Fruit fly (Drosophila melanogaster) whole organism, embryonic: ENCODE results near the gene Tis11.
A peak's percentile ranks its signal among the peaks of the same experiment; 100 is the strongest.

Source experiments
- Atf6 ChIP-seq: fragments of 200-800 bp; sonication (Bioruptor generic); IDR thresholded peaks from 2 replicates; pipeline ENCODE4 v1.3.6; 2022; ENCODE audit warnings: missing biosample characterization, missing genetic modification characterization
- Blimp-1 ChIP-seq: fragments of 200-800 bp; sonication (Bioruptor generic); optimal IDR thresholded peaks from 3 replicates; lab custom pipeline; 2018; ENCODE audit warnings: missing biosample characterization, missing genetic modification characterization, mild to moderate bottlenecking, moderate library complexity, missing genetic modification reagents
- CG10209 ChIP-seq: fragments of 200-800 bp; sonication (Bioruptor generic); optimal IDR thresholded peaks from 3 replicates; lab custom pipeline; 2017; ENCODE audit warnings: missing biosample characterization, mild to moderate bottlenecking, missing genetic modification characterization, missing genetic modification reagents
- CG10979 ChIP-seq: fragments of 200-800 bp; sonication (Bioruptor generic); optimal IDR thresholded peaks from 2 replicates; lab custom pipeline; 2018; ENCODE audit warnings: missing biosample characterization, mild to moderate bottlenecking, missing genetic modification characterization, moderate library complexity
- CG12071 ChIP-seq: fragments of 200-800 bp; sonication (Bioruptor generic); optimal IDR thresholded peaks from 3 replicates; lab custom pipeline; 2018; ENCODE audit warnings: missing biosample characterization, mild to moderate bottlenecking, missing genetic modification characterization
- CG13894 ChIP-seq: fragments of 200-800 bp; sonication (Bioruptor generic); optimal IDR thresholded peaks from 3 replicates; lab custom pipeline; 2018; ENCODE audit warnings: missing biosample characterization, mild to moderate bottlenecking, missing genetic modification characterization, moderate library complexity
- CG15073 ChIP-seq: fragments of 200-800 bp; sonication (Bioruptor generic); optimal IDR thresholded peaks from 2 replicates; lab custom pipeline; 2016; ENCODE audit warnings: missing biosample characterization, missing genetic modification characterization
- CG1647 ChIP-seq: fragments of 200-800 bp; sonication (Bioruptor generic); optimal IDR thresholded peaks from 3 replicates; lab custom pipeline; 2016; ENCODE audit warnings: missing biosample characterization, missing genetic modification characterization
- CG17361 ChIP-seq: fragments of 200-800 bp; sonication (Bioruptor generic); IDR thresholded peaks from 3 replicates; pipeline ENCODE4 v1.3.6; 2022; ENCODE audit warnings: missing biosample characterization, missing genetic modification characterization
- CG17912 ChIP-seq: fragments of 200-800 bp; sonication (Bioruptor generic); optimal IDR thresholded peaks from 2 replicates; lab custom pipeline; 2018; ENCODE audit warnings: missing biosample characterization, mild to moderate bottlenecking, missing genetic modification characterization
- CG2129 ChIP-seq: fragments of 200-800 bp; sonication (Bioruptor generic); IDR thresholded peaks from 2 replicates; pipeline ENCODE4 v1.3.6; 2022; ENCODE audit warnings: missing biosample characterization, missing genetic modification characterization; ENCODE audit not compliant: partially characterized antibody
- CG2712 ChIP-seq: fragments of 200-800 bp; optimal IDR thresholded peaks from 3 replicates; lab custom pipeline; 2019; ENCODE audit warnings: missing biosample characterization, mild to moderate bottlenecking, missing genetic modification characterization, moderate library complexity
- CG34376 ChIP-seq: fragments of 200-800 bp; sonication (Bioruptor generic); optimal IDR thresholded peaks from 2 replicates; lab custom pipeline; 2018; ENCODE audit warnings: missing biosample characterization, mild to moderate bottlenecking, missing genetic modification characterization
- CG6689 ChIP-seq: fragments of 200-800 bp; sonication (Bioruptor generic); IDR thresholded peaks from 2 replicates; pipeline ENCODE4 v1.3.6; 2022; ENCODE audit warnings: missing biosample characterization, missing genetic modification characterization
- CG8388 ChIP-seq: fragments of 200-800 bp; sonication (Bioruptor generic); optimal IDR thresholded peaks from 2 replicates; lab custom pipeline; 2019; ENCODE audit warnings: missing biosample characterization, mild to moderate bottlenecking, missing genetic modification characterization, moderate library complexity
- CTCF ChIP-seq: fragments of 200-800 bp; sonication (Bioruptor generic); optimal IDR thresholded peaks from 2 replicates; lab custom pipeline; 2017; ENCODE audit warnings: missing biosample characterization, mild to moderate bottlenecking, missing genetic modification characterization, moderate library complexity
- Camta ChIP-seq: fragments of 200-800 bp; sonication (Bioruptor generic); optimal IDR thresholded peaks from 2 replicates; lab custom pipeline; 2016; ENCODE audit warnings: missing biosample characterization, missing genetic modification characterization
- Dip3 ChIP-seq: fragments of 200-800 bp; sonication (Bioruptor generic); optimal IDR thresholded peaks from 3 replicates; lab custom pipeline; 2016; ENCODE audit warnings: missing biosample characterization, missing genetic modification characterization
- Doc2 ChIP-seq: fragments of 200-800 bp; sonication (Bioruptor generic); IDR thresholded peaks from 2 replicates; pipeline ENCODE4 v1.3.6; 2022; ENCODE audit warnings: missing biosample characterization, missing genetic modification characterization
- Fer3 ChIP-seq: fragments of 200-800 bp; sonication (Bioruptor generic); optimal IDR thresholded peaks from 2 replicates; lab custom pipeline; 2018; ENCODE audit warnings: missing biosample characterization, mild to moderate bottlenecking, missing genetic modification characterization, moderate library complexity
- H15 ChIP-seq: fragments of 200-800 bp; sonication (Bioruptor generic); IDR thresholded peaks from 3 replicates; pipeline ENCODE4 v1.3.6; 2022; ENCODE audit warnings: missing biosample characterization, missing genetic modification characterization
- H2.0 ChIP-seq: fragments of 200-800 bp; sonication (Bioruptor generic); IDR thresholded peaks from 2 replicates; pipeline ENCODE4 v1.3.6; 2022; ENCODE audit warnings: missing biosample characterization, missing genetic modification characterization
- Hsf ChIP-seq: fragments of 200-800 bp; sonication (Bioruptor generic); optimal IDR thresholded peaks from 3 replicates; lab custom pipeline; 2016; ENCODE audit warnings: missing biosample characterization, missing genetic modification characterization
- Lim3 ChIP-seq: fragments of 200-800 bp; sonication (Bioruptor generic); IDR thresholded peaks from 2 replicates; pipeline ENCODE4 v1.3.6; 2022; ENCODE audit warnings: missing biosample characterization, missing genetic modification characterization
- Mad ChIP-seq: fragments of 200-800 bp; sonication (Bioruptor generic); optimal IDR thresholded peaks from 2 replicates; lab custom pipeline; 2016; ENCODE audit warnings: missing biosample characterization, missing genetic modification characterization
- Mrtf ChIP-seq: fragments of 200-800 bp; sonication (Bioruptor generic); IDR thresholded peaks from 3 replicates; pipeline ENCODE4 v1.3.6; 2022; ENCODE audit warnings: missing biosample characterization, missing genetic modification characterization
- Nf-YB ChIP-seq: fragments of 200-800 bp; sonication (Bioruptor generic); optimal IDR thresholded peaks from 3 replicates; lab custom pipeline; 2019; ENCODE audit warnings: missing biosample characterization, mild to moderate bottlenecking, missing genetic modification characterization, moderate library complexity
- abd-A ChIP-seq: fragments of 200-800 bp; sonication (Bioruptor generic); optimal IDR thresholded peaks from 3 replicates; lab custom pipeline; 2019; ENCODE audit warnings: missing biosample characterization, mild to moderate bottlenecking, missing genetic modification characterization, moderate library complexity
- az2 ChIP-seq: fragments of 200-800 bp; sonication (Bioruptor generic); optimal IDR thresholded peaks from 3 replicates; lab custom pipeline; 2016; ENCODE audit warnings: missing biosample characterization, missing genetic modification characterization
- btn ChIP-seq: fragments of 200-800 bp; sonication (Bioruptor generic); optimal IDR thresholded peaks from 2 replicates; lab custom pipeline; 2016; ENCODE audit warnings: missing biosample characterization, missing genetic modification characterization
- cg ChIP-seq: fragments of 200-800 bp; sonication (Bioruptor generic); optimal IDR thresholded peaks from 3 replicates; lab custom pipeline; 2019; ENCODE audit warnings: missing biosample characterization, mild to moderate bottlenecking, missing genetic modification characterization, moderate library complexity
- gce ChIP-seq: fragments of 200-800 bp; sonication (Bioruptor generic); IDR thresholded peaks from 3 replicates; pipeline ENCODE4 v1.3.6; 2022; ENCODE audit warnings: missing biosample characterization, missing genetic modification characterization
- h ChIP-seq: fragments of >200 bp; optimal IDR thresholded peaks from 2 replicates; lab custom pipeline; 2017
- hth ChIP-seq: fragments of >200 bp; optimal IDR thresholded peaks from 2 replicates; lab custom pipeline; 2017; ENCODE audit warnings: inconsistent platforms
- jumu ChIP-seq: fragments of 200-800 bp; sonication (Bioruptor generic); optimal IDR thresholded peaks from 3 replicates; lab custom pipeline; 2016; ENCODE audit warnings: missing biosample characterization, missing genetic modification characterization
- kay ChIP-seq: fragments of 200-800 bp; sonication (Bioruptor generic); optimal IDR thresholded peaks from 2 replicates; lab custom pipeline; 2016; ENCODE audit warnings: missing biosample characterization, missing genetic modification characterization
- mirr ChIP-seq: fragments of 200-800 bp; sonication (Bioruptor generic); optimal IDR thresholded peaks from 3 replicates; lab custom pipeline; 2018; ENCODE audit warnings: missing biosample characterization, mild to moderate bottlenecking, missing genetic modification characterization
- mld ChIP-seq: fragments of 200-800 bp; sonication (Bioruptor generic); IDR thresholded peaks from 3 replicates; pipeline ENCODE4 v1.3.6; 2022; ENCODE audit warnings: missing biosample characterization, missing genetic modification characterization; ENCODE audit not compliant: partially characterized antibody
- nmo ChIP-seq: fragments of 200-800 bp; sonication (Bioruptor generic); optimal IDR thresholded peaks from 2 replicates; lab custom pipeline; 2018; ENCODE audit warnings: missing biosample characterization, mild to moderate bottlenecking, missing genetic modification characterization, moderate library complexity
- nom ChIP-seq: fragments of 200-800 bp; sonication (Bioruptor generic); optimal IDR thresholded peaks from 2 replicates; lab custom pipeline; 2017; ENCODE audit warnings: missing biosample characterization, missing genetic modification characterization, mild to moderate bottlenecking, moderate library complexity, missing genetic modification reagents
- phol ChIP-seq: fragments of 200-800 bp; sonication (Bioruptor generic); optimal IDR thresholded peaks from 3 replicates; lab custom pipeline; 2018; ENCODE audit warnings: missing biosample characterization, mild to moderate bottlenecking, missing genetic modification characterization, moderate library complexity
- pita ChIP-seq: fragments of 200-800 bp; sonication (Bioruptor generic); optimal IDR thresholded peaks from 2 replicates; lab custom pipeline; 2017; ENCODE audit warnings: missing biosample characterization, mild to moderate bottlenecking, missing genetic modification characterization
- pros ChIP-seq: fragments of 200-800 bp; sonication (Bioruptor generic); optimal IDR thresholded peaks from 3 replicates; lab custom pipeline; 2019; ENCODE audit warnings: missing biosample characterization, mild to moderate bottlenecking, missing genetic modification characterization, moderate library complexity
- psq ChIP-seq: fragments of 200-800 bp; sonication (Bioruptor generic); optimal IDR thresholded peaks from 2 replicates; lab custom pipeline; 2017; ENCODE audit warnings: missing biosample characterization, missing genetic modification characterization
- repo ChIP-seq: fragments of 200-800 bp; sonication (Bioruptor generic); optimal IDR thresholded peaks from 2 replicates; lab custom pipeline; 2016; ENCODE audit warnings: missing biosample characterization, missing genetic modification characterization
- sens-2 ChIP-seq: fragments of 200-800 bp; sonication (Bioruptor generic); IDR thresholded peaks from 2 replicates; pipeline ENCODE4 v1.3.6; 2022; ENCODE audit warnings: missing biosample characterization, missing genetic modification characterization
- slbo ChIP-seq: fragments of 200-800 bp; sonication (Bioruptor generic); IDR thresholded peaks from 2 replicates; pipeline ENCODE4 v1.3.6; 2022; ENCODE audit warnings: missing biosample characterization, missing genetic modification characterization
- slou ChIP-seq: fragments of 200-800 bp; sonication (Bioruptor generic); optimal IDR thresholded peaks from 3 replicates; lab custom pipeline; 2016; ENCODE audit warnings: missing biosample characterization, missing genetic modification characterization
- unpg ChIP-seq: fragments of 200-800 bp; sonication (Bioruptor generic); optimal IDR thresholded peaks from 3 replicates; lab custom pipeline; 2018; ENCODE audit warnings: missing biosample characterization, mild to moderate bottlenecking, missing genetic modification characterization, moderate library complexity
- vvl ChIP-seq: fragments of 200-800 bp; sonication (Bioruptor generic); IDR thresholded peaks from 2 replicates; pipeline ENCODE4 v1.3.6; 2022; ENCODE audit warnings: missing biosample characterization, missing genetic modification characterization
- wor ChIP-seq: fragments of 200-800 bp; sonication (Bioruptor generic); IDR thresholded peaks from 2 replicates; pipeline ENCODE4 v1.3.6; 2022; ENCODE audit warnings: missing biosample characterization, missing genetic modification characterization

Gene Tis11

DNA sequence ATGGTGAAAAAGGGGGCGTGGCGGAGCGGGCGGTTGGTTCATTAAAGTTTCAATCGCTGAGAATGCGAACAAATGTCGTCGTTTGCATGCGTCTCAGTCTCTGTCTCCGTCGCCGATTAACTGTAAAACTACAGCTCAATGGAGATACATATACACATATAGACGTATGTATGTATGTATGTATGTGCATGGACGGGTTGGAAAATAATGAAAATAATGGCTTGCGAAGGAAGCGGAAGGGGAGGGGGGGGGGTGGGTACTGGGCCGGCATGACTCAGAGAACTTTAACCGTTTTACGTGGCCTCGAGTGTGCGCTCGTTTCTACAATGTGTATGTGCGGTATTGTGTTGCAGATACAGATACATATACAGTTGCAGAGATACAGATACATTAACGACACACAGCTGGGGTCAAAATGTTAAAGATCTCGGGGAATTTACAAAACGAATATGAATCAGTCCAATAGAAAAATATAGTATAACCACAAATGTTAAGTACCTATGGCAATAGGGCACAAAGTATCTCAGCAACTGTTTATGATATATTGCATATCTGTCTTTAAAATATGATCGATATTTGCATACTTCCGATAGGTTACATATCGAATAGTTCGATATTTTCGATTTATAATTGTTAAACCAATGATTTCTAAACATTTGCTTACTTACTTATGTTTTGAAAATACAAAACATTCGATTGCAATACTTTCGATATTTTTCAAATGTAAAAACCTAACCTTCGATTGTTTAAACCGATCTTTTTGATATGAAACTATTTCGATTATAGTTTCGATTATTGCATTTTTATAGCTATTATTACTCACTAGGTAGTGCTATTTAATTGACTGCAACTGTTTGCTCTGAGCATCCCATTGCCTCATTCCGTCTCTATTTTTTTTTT is 65.3 kb downstream of the Tis11 start (continued):
- TF ChIP-seq Mad = no peak
- TF ChIP-seq jumu (GFP tag; lab: Kevin White, UChicago) = no peak
- TF ChIP-seq CG13894 (tag; lab: Kevin White, UChicago) = no peak
- no peak for TF ChIP-seq psq (GFP tag; lab: Kevin White, UChicago)
- TF ChIP-seq CG2712 (tag; lab: Kevin White, UChicago) = peak; percentile 23
- TF ChIP-seq nom = peak; percentile 71
- peak; percentile 50 for TF ChIP-seq pros (GFP tag; lab: Kevin White, UChicago)
- TF ChIP-seq CG17912 = no peak
- TF ChIP-seq Mrtf (GFP tag; lab: Robert Waterston, UW) = no peak
- TF ChIP-seq Nf-YB (GFP tag; lab: Kevin White, UChicago) = no peak
- TF ChIP-seq gce (GFP tag; lab: Robert Waterston, UW) = no peak
- peak; percentile 60 for TF ChIP-seq nmo
- TF ChIP-seq slou (GFP tag; lab: Kevin White, UChicago) = no peak
- no peak for TF ChIP-seq Dip3 (GFP tag; lab: Kevin White, UChicago)
- no peak for TF ChIP-seq sens-2 (GFP tag; lab: Robert Waterston, UW)
- peak; percentile 33 for TF ChIP-seq az2 (GFP tag; lab: Kevin White, UChicago)
- no peak for TF ChIP-seq pita (GFP tag; lab: Kevin White, UChicago)
- TF ChIP-seq CG12071 = no peak
- peak; percentile 68 for TF ChIP-seq abd-A (tag; lab: Kevin White, UChicago)
- no peak for TF ChIP-seq Camta
- TF ChIP-seq CG17361 (GFP tag; lab: Robert Waterston, UW) = peak; percentile 74
- TF ChIP-seq Hsf = peak; percentile 26
- TF ChIP-seq CG2129 (GFP tag; lab: Robert Waterston, UW) = no peak
- no peak for TF ChIP-seq Atf6 (GFP tag; lab: Robert Waterston, UW)
- TF ChIP-seq mirr = peak; percentile 26
- no peak for TF ChIP-seq h (lab: Kevin White, UChicago)
- peak; percentile 0 for TF ChIP-seq CG8388 (GFP tag; lab: Kevin White, UChicago)
- TF ChIP-seq H15 (GFP tag; lab: Robert Waterston, UW) = 0 out of 3 replicates have a peak, but pooled peaks have one; percentile 29
- no peak for TF ChIP-seq H2.0
- no peak for TF ChIP-seq wor (GFP tag; lab: Robert Waterston, UW)
- TF ChIP-seq CTCF = no peak
- TF ChIP-seq hth (lab: Kevin White, UChicago) = no peak
- TF ChIP-seq CG15073 (GFP tag; lab: Kevin White, UChicago) = no peak
- TF ChIP-seq unpg = peak; percentile 3
- no peak for TF ChIP-seq btn (GFP tag; lab: Kevin White, UChicago)
- TF ChIP-seq Lim3 (GFP tag; lab: Robert Waterston, UW) = no peak
- TF ChIP-seq CG34376 = peak; percentile 13
- no peak for TF ChIP-seq CG1647 (GFP tag; lab: Kevin White, UChicago)
- no peak for TF ChIP-seq repo (GFP tag; lab: Kevin White, UChicago)
- peak; percentile 72 for TF ChIP-seq kay
- peak; percentile 44 for TF ChIP-seq CG10979
- no peak for TF ChIP-seq Doc2 (GFP tag; lab: Robert Waterston, UW)
- TF ChIP-seq Fer3 = no peak
- peak; percentile 3 for TF ChIP-seq Blimp-1 (GFP tag; lab: Kevin White, UChicago)
- TF ChIP-seq CG10209 = peak; percentile 12
- TF ChIP-seq mld (GFP tag; lab: Robert Waterston, UW) = no peak
- peak; percentile 8; the same call in 1 of the 2 replicates for TF ChIP-seq vvl
- peak; percentile 30; the same call in 1 of the 2 replicates for TF ChIP-seq slbo (GFP tag; lab: Robert Waterston, UW)
- TF ChIP-seq CG6689 (GFP tag; lab: Robert Waterston, UW) = no peak
- TF ChIP-seq phol (tag; lab: Kevin White, UChicago) = peak; percentile 54
- TF ChIP-seq cg = peak; percentile 74
